Worm (Caenorhabditis elegans): ENCODE data around the gene Y75B7AL.2.

The Y75B7AL.2 gene

DNA sequence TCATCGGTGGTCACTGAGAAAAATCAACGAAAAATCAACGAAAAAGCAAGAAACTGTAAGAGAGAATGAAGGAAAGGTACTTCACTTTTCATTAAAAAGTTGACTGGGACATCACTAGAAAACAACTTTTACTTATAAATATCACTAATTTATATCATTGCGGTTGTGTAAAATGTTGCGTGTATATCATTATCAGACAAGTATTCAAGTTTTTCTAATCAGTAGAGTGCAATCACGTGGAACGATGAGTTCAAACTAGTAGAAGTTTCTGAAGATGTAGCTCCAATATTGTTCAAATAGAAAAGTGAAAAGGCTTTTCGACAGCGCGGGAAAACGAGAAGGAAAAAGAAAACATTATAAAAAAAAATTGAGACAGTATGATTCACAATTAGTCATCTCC lies 30.3 kb upstream of the Y75B7AL.2 start:
- no peak for TF ChIP-seq ztf-11 (tag; optimal IDR thresholded peaks at IDR 0.05)
- no peak for TF ChIP-seq ceh-16 (tag; optimal IDR thresholded peaks at IDR 0.05)
- TF ChIP-seq nhr-43 (tag; optimal IDR thresholded peaks at IDR 0.05; ENCODE audit: poor library complexity, severe bottlenecking) = no peak
- no peak for TF ChIP-seq nhr-28 (tag; optimal IDR thresholded peaks at IDR 0.05)
- TF ChIP-seq elt-2 (tag; optimal IDR thresholded peaks at IDR 0.05) = peak; percentile 62
- no peak for TF ChIP-seq nfya-1 (tag; optimal IDR thresholded peaks at IDR 0.05; ENCODE audit: insufficient read depth)
- peak; percentile 51 for TF ChIP-seq pqm-1 (tag; optimal IDR thresholded peaks at IDR 0.05)
- TF ChIP-seq ZK546.5 (tag; optimal IDR thresholded peaks at IDR 0.05) = no peak

DNA sequence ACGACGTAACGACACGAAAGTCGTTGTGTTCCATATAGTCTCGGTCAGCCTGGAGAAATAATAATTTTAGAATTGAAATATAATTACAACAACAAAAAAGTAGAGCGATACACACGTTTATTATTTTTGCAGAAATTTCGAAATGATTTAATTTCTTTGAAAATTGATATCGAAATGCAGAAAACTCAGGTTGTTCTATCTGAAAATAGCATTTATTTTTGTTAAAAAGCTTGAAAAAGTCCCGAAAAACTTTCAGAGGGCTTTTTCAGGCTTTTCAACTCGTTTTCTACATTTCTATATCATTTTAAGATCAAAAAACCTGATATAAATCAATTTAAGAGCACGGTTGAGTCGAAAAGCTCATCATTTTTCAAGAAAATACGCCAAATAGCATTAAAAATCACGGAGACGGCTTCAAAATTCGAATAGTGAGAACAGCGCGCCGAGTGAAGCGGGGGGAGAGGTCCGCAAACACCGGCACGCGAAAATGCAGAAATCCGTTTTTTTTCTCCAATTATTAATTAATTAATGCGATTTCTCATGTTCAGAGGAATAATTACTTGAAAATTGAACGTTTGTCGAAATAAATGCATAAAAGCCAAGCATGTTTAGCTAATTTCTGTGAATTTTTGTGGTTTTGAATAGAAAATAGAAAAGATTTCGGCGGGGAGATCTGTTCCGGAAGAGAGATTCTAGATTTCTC lies 25.4 kb upstream of the Y75B7AL.2 start, which contains the start of gene rga-4:
rga-4 (minus strand) TSS at position 51 of the 703 bp plus-strand sequence.
- TF ChIP-seq lin-39 (tag; optimal IDR thresholded peaks at IDR 0.05) (peak; percentile 54), nhr-12 (tag; optimal IDR thresholded peaks at IDR 0.05) (no peak), hmg-11 (tag; optimal IDR thresholded peaks at IDR 0.05) (peak; percentile 56), nfya-1 (tag; optimal IDR thresholded peaks at IDR 0.05; ENCODE audit: insufficient read depth) (peak; percentile 30), ZK546.5 (tag; optimal IDR thresholded peaks at IDR 0.05) (no peak), fkh-10 (GFP tag; optimal IDR thresholded peaks at IDR 0.05) (no peak), nhr-67 (tag; optimal IDR thresholded peaks at IDR 0.05) (no peak)

DNA sequence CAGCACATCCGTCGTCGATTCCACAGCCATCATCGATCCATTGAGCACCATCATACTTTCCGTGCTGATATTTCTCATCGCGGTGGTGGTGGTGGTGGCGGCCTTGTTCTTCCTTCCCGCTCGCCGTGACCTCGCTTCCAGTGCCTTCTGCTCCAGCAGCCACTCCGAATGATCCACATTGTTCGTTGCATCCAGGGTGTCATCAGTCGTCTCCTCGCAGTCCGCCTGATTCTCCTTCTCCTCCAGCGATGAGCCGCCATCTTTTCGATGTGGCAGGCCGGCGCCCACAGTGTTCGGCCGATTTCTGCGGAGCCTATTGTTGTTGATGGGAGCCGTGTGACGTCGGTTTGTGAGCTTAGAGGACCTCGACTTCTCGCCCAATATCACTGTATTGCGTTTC lies 20.1 kb upstream of the Y75B7AL.2 start:
- TF ChIP-seq eor-1 (tag; optimal IDR thresholded peaks at IDR 0.05) (no peak), unc-39 (tag; optimal IDR thresholded peaks at IDR 0.05) (no peak), elt-3 (tag; optimal IDR thresholded peaks at IDR 0.05) (no peak)

DNA sequence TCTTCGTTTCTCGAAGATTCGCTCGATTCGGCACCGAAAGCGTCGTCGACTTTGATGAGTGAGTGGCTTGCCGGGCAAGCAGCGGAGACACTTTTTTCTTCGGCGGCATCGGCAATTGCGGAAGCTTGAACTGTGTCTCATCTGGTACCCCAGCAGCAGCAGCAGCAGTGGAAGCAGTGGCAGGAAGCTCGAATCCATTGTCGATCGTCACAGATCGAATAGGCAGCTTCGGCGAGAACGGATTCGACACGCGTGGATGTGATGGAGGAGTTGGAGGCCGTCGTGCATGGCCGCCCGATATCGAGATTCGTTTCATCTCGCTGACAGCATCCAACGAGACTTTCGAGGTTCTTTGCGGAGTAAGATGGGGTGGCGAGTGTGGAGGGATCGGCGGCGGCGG lies 17.1 kb upstream of the Y75B7AL.2 start:
- TF ChIP-seq nhr-77 (tag; optimal IDR thresholded peaks at IDR 0.05) = no peak
- no peak for TF ChIP-seq eor-1 (tag; optimal IDR thresholded peaks at IDR 0.05)
- no peak for TF ChIP-seq egl-5 (tag; optimal IDR thresholded peaks at IDR 0.05)
- no peak for TF ChIP-seq unc-62 (GFP tag; optimal IDR thresholded peaks at IDR 0.05)
- no peak for TF ChIP-seq nhr-67 (tag; optimal IDR thresholded peaks at IDR 0.05)
- TF ChIP-seq hmg-11 (tag; optimal IDR thresholded peaks at IDR 0.05) = no peak
- TF ChIP-seq R02D3.7 (tag; optimal IDR thresholded peaks at IDR 0.05) = no peak
- no peak for TF ChIP-seq lsy-12 (tag; optimal IDR thresholded peaks at IDR 0.05)
- TF ChIP-seq nhr-11 (tag; optimal IDR thresholded peaks at IDR 0.05) = no peak
- no peak for TF ChIP-seq egl-27 (tag; optimal IDR thresholded peaks at IDR 0.05)
- TF ChIP-seq lin-39 (tag; optimal IDR thresholded peaks at IDR 0.05) = no peak
- TF ChIP-seq sea-2 (GFP tag; optimal IDR thresholded peaks at IDR 0.05) = no peak

DNA sequence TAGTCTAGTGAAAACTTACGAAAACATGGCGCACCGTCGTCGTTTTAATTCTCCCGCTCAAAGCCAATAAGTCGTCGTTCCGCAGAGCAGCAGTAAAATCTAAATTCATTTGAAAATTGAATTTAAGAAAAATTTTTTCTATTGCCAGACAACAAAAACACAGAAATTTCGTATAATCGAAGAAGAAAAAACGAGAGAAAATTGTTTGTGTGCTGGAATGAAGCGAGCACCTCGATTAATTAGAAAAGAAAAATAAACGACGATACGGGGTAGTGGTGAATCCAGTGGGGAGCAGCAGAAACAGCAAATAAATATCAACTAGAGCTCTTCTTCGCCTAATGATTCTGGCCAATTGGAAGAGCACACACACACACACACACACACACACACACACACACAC lies 13.0 kb upstream of the Y75B7AL.2 start, which contains the start of gene snt-3:
snt-3 (minus strand) TSS at position 101 of the 400 bp plus-strand sequence.
- TF ChIP-seq aly-2 (tag; optimal IDR thresholded peaks at IDR 0.05) (no peak), nhr-67 (tag; optimal IDR thresholded peaks at IDR 0.05) (no peak), unc-39 (tag; optimal IDR thresholded peaks at IDR 0.05) (no peak), snpc-4 (tag; optimal IDR thresholded peaks at IDR 0.05) (no peak), nfya-1 (tag; optimal IDR thresholded peaks at IDR 0.05; ENCODE audit: insufficient read depth) (no peak), elt-1 (tag; optimal IDR thresholded peaks at IDR 0.05) (no peak), daf-12 (tag; optimal IDR thresholded peaks at IDR 0.05) (no peak), egl-5 (tag; optimal IDR thresholded peaks at IDR 0.05) (no peak), pha-4 (tag; optimal IDR thresholded peaks at IDR 0.05) (no peak), fos-1 (tag; optimal IDR thresholded peaks at IDR 0.05) (no peak), mml-1 (tag; optimal IDR thresholded peaks at IDR 0.05) (no peak), ZK546.5 (tag; optimal IDR thresholded peaks at IDR 0.05) (no peak)

DNA sequence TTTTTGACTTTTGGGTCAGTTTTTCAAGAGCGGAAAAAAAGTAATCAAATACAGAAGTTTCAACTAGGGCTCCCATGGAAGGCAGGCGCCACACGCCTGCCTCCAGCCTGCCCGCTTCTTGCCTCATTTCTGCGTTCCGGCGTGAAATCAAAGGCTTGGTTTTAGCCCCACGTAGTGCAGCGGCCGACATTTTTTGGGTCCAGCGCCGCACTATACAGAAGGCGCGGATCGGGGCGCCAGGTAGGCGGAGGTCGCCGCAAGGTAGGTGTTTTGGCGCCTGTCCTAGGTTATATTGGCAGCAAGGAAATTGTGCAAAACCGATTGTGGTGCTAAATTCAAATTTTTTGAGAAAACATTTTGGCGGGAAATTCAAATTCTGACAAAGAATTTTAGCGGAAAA lies 10.2 kb upstream of the Y75B7AL.2 start:
- TF ChIP-seq ztf-11 (tag; optimal IDR thresholded peaks at IDR 0.05) (no peak), ceh-16 (tag; optimal IDR thresholded peaks at IDR 0.05) (no peak), mdl-1 (tag; optimal IDR thresholded peaks at IDR 0.05) (no peak), nfya-1 (tag; optimal IDR thresholded peaks at IDR 0.05; ENCODE audit: insufficient read depth) (no peak), snpc-4 (tag; optimal IDR thresholded peaks at IDR 0.05) (no peak), nhr-23 (tag; optimal IDR thresholded peaks at IDR 0.05) (no peak)
